Fruit fly (Drosophila melanogaster): ENCODE measurements around the gene CG4998.

DNA sequence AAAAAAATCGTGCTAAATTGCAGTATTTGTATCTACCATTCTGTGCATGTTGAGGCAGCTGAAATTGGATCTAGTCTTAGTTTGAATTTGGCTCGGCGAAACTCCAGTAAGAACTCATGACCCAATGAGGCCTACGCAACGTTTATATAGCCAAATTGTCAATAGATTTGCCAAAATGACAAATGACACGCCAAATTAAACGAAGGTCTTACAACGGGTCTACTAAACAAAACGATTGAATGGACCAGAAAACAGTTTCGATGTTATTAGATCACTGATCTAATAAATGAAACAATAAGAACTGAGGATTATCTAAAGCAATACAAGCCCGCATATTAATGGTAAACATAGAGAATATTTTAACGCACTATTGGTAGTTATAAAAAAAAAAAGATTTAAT lies 17.6 kb upstream of the CG4998 start, which contains the start of gene CG42718:
- TF ChIP-seq Eip75B (GFP tag; optimal IDR thresholded peaks at IDR 0.05): no peak
- no peak for TF ChIP-seq dsx (GFP tag; optimal IDR thresholded peaks at IDR 0.05; ENCODE audit: poor library complexity, severe bottlenecking)

Measured in whole organism, prepupa.